Worm (Caenorhabditis elegans): ENCODE results near the gene mob-3.

Gene mob-3

DNA sequence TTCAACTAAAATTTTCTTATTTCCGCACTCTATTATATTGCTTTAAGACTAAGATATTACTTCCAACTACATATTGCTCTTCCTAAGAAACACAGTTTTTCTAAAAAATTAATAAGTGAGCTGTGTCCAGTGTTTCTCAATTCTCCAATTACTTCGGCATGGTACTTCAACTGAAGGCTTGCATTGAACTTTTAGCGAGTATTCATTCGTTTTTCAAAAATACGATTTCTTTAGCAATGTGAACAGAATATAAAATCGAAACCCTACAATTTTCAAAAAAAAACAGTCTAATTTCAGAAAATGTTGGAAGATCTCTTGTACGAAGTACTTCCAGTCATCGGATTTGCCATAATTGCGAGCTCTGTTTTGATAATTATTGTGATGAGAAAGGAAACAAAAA, 32.2 kb upstream of the mob-3 start, which contains the start of gene srtx-1:
TSS of gene srtx-1 (plus strand) at position 301 of the 400 bp plus-strand sequence.
- TF ChIP-seq sup-37 (GFP tag; optimal IDR thresholded peaks at IDR 0.05) = no peak
- TF ChIP-seq C16A3.4 (tag; optimal IDR thresholded peaks at IDR 0.05) = no peak
- no peak for TF ChIP-seq nhr-85 (tag)
- no peak for TF ChIP-seq isw-1 (GFP tag; IDR thresholded peaks at IDR 0.05)
- TF ChIP-seq skn-1 (tag; optimal IDR thresholded peaks at IDR 0.05) = no peak
- TF ChIP-seq lin-13 (GFP tag; optimal IDR thresholded peaks at IDR 0.05) = no peak
- no peak for TF ChIP-seq vab-15 (tag; optimal IDR thresholded peaks at IDR 0.05)
- no peak for TF ChIP-seq blmp-1 (tag; optimal IDR thresholded peaks at IDR 0.05)
- TF ChIP-seq ceh-63 (GFP tag; optimal IDR thresholded peaks at IDR 0.05) = no peak
- no peak for TF ChIP-seq lin-39 (tag; optimal IDR thresholded peaks at IDR 0.05)
- no peak for TF ChIP-seq unc-86 (tag; optimal IDR thresholded peaks at IDR 0.05)
- TF ChIP-seq xbp-1 (tag; optimal IDR thresholded peaks at IDR 0.05) = no peak
- TF ChIP-seq alr-1 (tag; optimal IDR thresholded peaks at IDR 0.05; ENCODE audit: borderline replicate concordance) = no peak
- TF ChIP-seq pqm-1 (tag; optimal IDR thresholded peaks at IDR 0.05) = no peak
- TF ChIP-seq grh-1 (GFP tag; IDR thresholded peaks at IDR 0.05) = no peak
- TF ChIP-seq swsn-7 (tag; optimal IDR thresholded peaks at IDR 0.05) = no peak
- TF ChIP-seq lin-14 (GFP tag; optimal IDR thresholded peaks at IDR 0.05) = no peak

DNA sequence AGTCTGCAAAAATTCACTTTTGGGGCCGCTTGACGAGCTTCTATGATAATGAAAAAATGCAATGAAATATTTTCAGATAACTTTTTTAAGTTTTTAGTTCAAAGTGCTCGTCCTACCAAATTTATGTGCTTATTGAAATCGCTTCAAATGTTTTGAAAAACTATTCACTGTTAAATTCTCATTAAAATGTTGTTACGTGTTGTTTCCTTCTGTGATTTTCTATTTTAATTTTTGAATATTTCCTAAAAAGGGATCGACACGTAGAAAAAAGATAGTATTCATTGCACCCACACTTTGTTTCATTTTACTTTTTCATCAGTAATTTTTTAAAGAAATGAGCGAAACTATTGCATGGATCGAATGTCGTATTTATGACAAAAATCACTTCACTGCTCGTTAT, 30.1 kb upstream of the mob-3 start, which contains the start of gene B0496.6:
TSS of gene B0496.6 (plus strand) at position 301 of the 400 bp plus-strand sequence.
- no peak for TF ChIP-seq unc-30 (tag; optimal IDR thresholded peaks at IDR 0.05)
- no peak for TF ChIP-seq lin-14 (GFP tag; optimal IDR thresholded peaks at IDR 0.05)
- TF ChIP-seq mep-1 (tag; optimal IDR thresholded peaks at IDR 0.05) = no peak
- no peak for TF ChIP-seq skn-1 (tag; optimal IDR thresholded peaks at IDR 0.05)
- no peak for TF ChIP-seq lin-13 (GFP tag; optimal IDR thresholded peaks at IDR 0.05)
- no peak for TF ChIP-seq mab-9 (GFP tag; IDR thresholded peaks at IDR 0.05)
- TF ChIP-seq nhr-71 (tag; optimal IDR thresholded peaks at IDR 0.05) = no peak

DNA sequence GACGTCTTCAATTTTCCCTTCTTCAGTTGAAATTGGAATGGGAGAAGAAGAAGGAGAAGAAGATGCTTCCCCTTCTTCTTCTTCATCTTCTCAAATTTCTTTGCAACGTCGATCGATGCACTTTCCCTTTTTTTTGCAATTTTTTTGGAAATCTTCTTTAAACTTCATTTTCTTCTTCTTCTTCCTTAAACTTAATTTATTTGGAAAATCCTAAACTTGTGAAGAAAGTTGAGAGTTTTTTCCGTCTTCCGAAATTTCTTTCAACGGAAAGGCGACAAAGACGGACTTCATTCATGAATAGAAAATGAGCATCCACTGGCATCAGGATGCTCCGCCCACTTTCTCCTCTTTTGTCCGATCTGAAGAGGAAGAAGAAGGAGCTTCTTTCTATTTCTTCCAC, 25.4 kb upstream of the mob-3 start:
- TF ChIP-seq fkh-10 (GFP tag; optimal IDR thresholded peaks at IDR 0.05) (peak; percentile 89), tbx-2 (tag; optimal IDR thresholded peaks at IDR 0.05) (peak; percentile 7), tlp-1 (tag; optimal IDR thresholded peaks at IDR 0.05) (no peak), zag-1 (tag; optimal IDR thresholded peaks at IDR 0.05) (no peak), nhr-19 (GFP tag; conservative IDR thresholded peaks at IDR 0.05) (no peak), lin-14 (GFP tag; optimal IDR thresholded peaks at IDR 0.05) (peak; percentile 75)

DNA sequence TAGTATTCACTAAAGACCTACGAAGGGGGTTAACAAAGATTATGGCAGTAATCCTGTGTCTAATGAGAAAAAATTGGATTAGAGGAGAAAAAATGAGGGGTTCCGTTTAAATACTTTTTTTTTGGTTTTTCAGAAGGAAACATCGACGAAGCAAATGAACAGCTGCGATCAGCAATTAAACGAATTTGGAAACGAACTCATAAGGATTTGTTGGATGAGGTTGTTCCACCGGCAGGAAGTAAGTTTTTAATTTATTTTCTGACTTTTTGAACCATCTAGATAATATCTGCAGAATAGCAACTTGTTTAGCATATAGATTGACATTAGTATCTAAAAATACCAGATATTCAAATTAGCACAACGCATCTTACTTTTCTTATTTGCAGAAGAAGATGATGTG, 24.8 kb upstream of the mob-3 start:
- TF ChIP-seq dsc-1 (tag; optimal IDR thresholded peaks at IDR 0.05) (peak; percentile 36), ztf-4 (tag; optimal IDR thresholded peaks at IDR 0.05) (no peak)

ce11 chrIV:7407301-7407700, 18.6 kb upstream of the mob-3 start:
- peak; percentile 20 for TF ChIP-seq fkh-10 (GFP tag; optimal IDR thresholded peaks at IDR 0.05)
- peak; percentile 32 for TF ChIP-seq lin-14 (GFP tag; optimal IDR thresholded peaks at IDR 0.05)
- TF ChIP-seq dpl-1 (GFP tag; optimal IDR thresholded peaks at IDR 0.05) = no peak

- TF ChIP-seq dsc-1 (tag; optimal IDR thresholded peaks at IDR 0.05) = peak; percentile 11
- no peak for TF ChIP-seq isw-1 (GFP tag; IDR thresholded peaks at IDR 0.05)
- TF ChIP-seq rnt-1 (tag; optimal IDR thresholded peaks at IDR 0.05) = no peak
- peak; percentile 31 for TF ChIP-seq pag-3 (tag; optimal IDR thresholded peaks at IDR 0.05; ENCODE audit: borderline replicate concordance, insufficient read depth)
- TF ChIP-seq lin-14 (GFP tag; optimal IDR thresholded peaks at IDR 0.05) = peak; percentile 64
- no peak for TF ChIP-seq nhr-28 (tag; optimal IDR thresholded peaks at IDR 0.05)
- no peak for TF ChIP-seq skn-1 (tag; optimal IDR thresholded peaks at IDR 0.05)
- TF ChIP-seq fkh-8 (tag; optimal IDR thresholded peaks at IDR 0.05) = no peak
- TF ChIP-seq unc-62 (GFP tag; optimal IDR thresholded peaks at IDR 0.05) = no peak
- no peak for TF ChIP-seq nhr-84 (tag; optimal IDR thresholded peaks at IDR 0.05)
- no peak for TF ChIP-seq sptf-1 (tag; optimal IDR thresholded peaks at IDR 0.05)
- TF ChIP-seq jun-1 (tag; optimal IDR thresholded peaks at IDR 0.05) = no peak
- TF ChIP-seq grh-1 (GFP tag; IDR thresholded peaks at IDR 0.05) = no peak
- TF ChIP-seq lir-3 (tag; optimal IDR thresholded peaks at IDR 0.05; ENCODE audit: poor library complexity) = no peak
- no peak for TF ChIP-seq swsn-7 (tag; optimal IDR thresholded peaks at IDR 0.05)
- TF ChIP-seq unc-98 (GFP tag; IDR thresholded peaks at IDR 0.05) = no peak
- no peak for TF ChIP-seq nhr-237 (tag; optimal IDR thresholded peaks at IDR 0.05)
Measured at ce11 chrIV:7406690-7407089, 17.9 kb upstream of the mob-3 start.
